Fruit fly (Drosophila melanogaster): ENCODE measurements around the gene abo.

DNA sequence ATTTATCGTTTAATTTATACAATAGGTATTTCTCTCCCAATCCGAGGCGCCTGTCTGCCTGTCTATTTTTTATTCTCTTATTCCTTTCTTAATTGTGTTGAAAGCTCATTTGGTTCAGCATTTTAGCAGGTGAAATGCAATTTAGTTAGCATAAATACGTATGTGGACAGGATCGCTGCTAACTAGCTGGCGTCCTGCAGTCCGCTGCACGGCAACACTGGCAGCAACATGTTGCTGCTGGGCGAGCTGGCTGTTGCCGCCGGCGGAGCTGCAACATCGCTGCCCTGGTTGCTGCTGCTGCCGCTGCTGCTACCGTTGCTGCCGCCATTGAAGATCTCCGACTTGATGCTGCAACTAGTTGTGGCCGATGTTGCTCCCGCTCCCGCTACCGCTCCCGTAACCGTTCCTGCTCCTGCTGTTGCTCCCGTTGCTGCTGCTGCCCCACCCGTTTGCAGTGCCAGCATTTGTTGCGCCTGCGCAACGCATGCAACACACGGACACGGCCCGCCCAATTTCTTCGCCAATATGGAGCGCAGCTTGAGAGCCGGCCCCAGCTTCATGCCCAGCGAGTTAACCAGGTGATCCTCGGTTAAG lies 39.0 kb upstream of the abo start:
- no peak for TF ChIP-seq pan (optimal IDR thresholded peaks at IDR 0.05)
- TF ChIP-seq Dll (optimal IDR thresholded peaks at IDR 0.05), result no peak

Measured in whole organism.